Worm (Caenorhabditis elegans): ENCODE results near the gene H20E11.2.

- no peak for TF ChIP-seq pes-1 (GFP tag; IDR thresholded peaks at IDR 0.05)
- no peak for TF ChIP-seq aly-1 (tag; optimal IDR thresholded peaks at IDR 0.05)
- no peak for TF ChIP-seq ama-1 (optimal IDR thresholded peaks at IDR 0.05)
- TF ChIP-seq tbx-11 (GFP tag; IDR thresholded peaks at IDR 0.05) = no peak
- no peak for TF ChIP-seq hmg-4 (GFP tag; optimal IDR thresholded peaks at IDR 0.05)
- TF ChIP-seq hmbx-1 (tag; optimal IDR thresholded peaks at IDR 0.05) = no peak
- no peak for TF ChIP-seq ets-7 (tag; optimal IDR thresholded peaks at IDR 0.05)
- no peak for TF ChIP-seq F13C5.2 (tag; optimal IDR thresholded peaks at IDR 0.05)
- no peak for TF ChIP-seq sea-1 (GFP tag; conservative IDR thresholded peaks at IDR 0.05)
- no peak for TF ChIP-seq ceh-36 (tag; optimal IDR thresholded peaks at IDR 0.05)
- no peak for TF ChIP-seq ceh-13 (GFP tag; optimal IDR thresholded peaks at IDR 0.05)
- no peak for TF ChIP-seq flt-1 (GFP tag; IDR thresholded peaks at IDR 0.05)
- no peak for TF ChIP-seq hnd-1 (tag; optimal IDR thresholded peaks at IDR 0.05)
- no peak for TF ChIP-seq tbx-37 (GFP tag; conservative IDR thresholded peaks at IDR 0.05)
These were observed 23.7 kb upstream of the H20E11.2 start for ce11 chrIV:6803805-6804344.
